Fruit fly (Drosophila melanogaster) Kc167 (cell line): ENCODE results near the gene CG31627.

Experiments
- Sin3A ChIP-seq: fragments of >200 bp; optimal IDR thresholded peaks from 2 replicates; lab custom pipeline; 2018; ENCODE audit warnings: missing external identifiers
- insv ChIP-seq: fragments of >200 bp; optimal IDR thresholded peaks from 3 replicates; lab custom pipeline; 2018; ENCODE audit warnings: missing external identifiers

- TF ChIP-seq insv (lab: Kevin White, UChicago) (no peak), Sin3A (no peak)
Observed at dm6 chr2L:21149053-21149452, 24.0 kb upstream of the CG31627 start.
